Worm (Caenorhabditis elegans) whole organism, early embryonic: ENCODE measurements around the gene gst-24.

ENCODE experiments used
- B0310.2 ChIP-seq: sonication (generic microtip); optimal IDR thresholded peaks from 2 replicates; lab custom pipeline; 2016; ENCODE audit warnings: mild to moderate bottlenecking, missing genetic modification characterization, missing compliant biosample characterization
- F13C5.2 ChIP-seq: sonication (generic microtip); optimal IDR thresholded peaks from 2 replicates; lab custom pipeline; 2017; ENCODE audit warnings: mild to moderate bottlenecking, missing genetic modification characterization, inconsistent platforms, missing compliant biosample characterization
- ama-1 ChIP-seq: fragments of 150-350 bp; optimal IDR thresholded peaks from 2 replicates; lab custom pipeline; 2014
- flt-1 ChIP-seq: fragments of 200-800 bp; sonication (Bioruptor generic); IDR thresholded peaks from 2 replicates; pipeline ENCODE4 v1.3.6; 2022; ENCODE audit warnings: missing genetic modification characterization, missing compliant biosample characterization
- pes-1 ChIP-seq: fragments of 200-800 bp; sonication (Bioruptor generic); IDR thresholded peaks from 2 replicates; pipeline ENCODE4 v1.3.6; 2022; ENCODE audit warnings: missing genetic modification reagents, missing genetic modification characterization, missing compliant biosample characterization
- tbx-11 ChIP-seq: fragments of 200-800 bp; sonication (Bioruptor generic); IDR thresholded peaks from 2 replicates; pipeline ENCODE4 v1.3.6; 2022; ENCODE audit warnings: missing genetic modification characterization, missing compliant biosample characterization
- tra-4 ChIP-seq: sonication (generic microtip); optimal IDR thresholded peaks from 2 replicates; lab custom pipeline; 2017; ENCODE audit warnings: missing genetic modification characterization, missing compliant biosample characterization

- TF ChIP-seq pes-1 (GFP tag; lab: Robert Waterston, UW) (no peak), B0310.2 (tag; lab: Kevin White, UChicago) (no peak), ama-1 (lab: Kevin White, UChicago) (no peak), flt-1 (no peak), F13C5.2 (tag; lab: Kevin White, UChicago) (no peak), tra-4 (tag; lab: Kevin White, UChicago) (no peak), tbx-11 (GFP tag; lab: Robert Waterston, UW) (no peak)
Observed at ce11 chrII:13627001-13627400, 15.8 kb upstream of the gst-24 start, which contains the start of gene gst-19.
